Worm (Caenorhabditis elegans) whole organism, midembryonic: Measurements from ENCODE around the gene Y34B4A.4.

Experiments
- T22C8.4 ChIP-seq: fragments of 200-800 bp; sonication (Bioruptor generic); IDR thresholded peaks from 2 replicates; pipeline ENCODE4 v1.3.6; 2022; ENCODE audit warnings: missing genetic modification characterization, missing compliant biosample characterization
- cog-1 ChIP-seq: sonication (generic microtip); optimal IDR thresholded peaks from 2 replicates; lab custom pipeline; 2016; ENCODE audit warnings: missing genetic modification characterization, missing compliant biosample characterization
- flt-1 ChIP-seq: fragments of 200-800 bp; sonication (Bioruptor generic); IDR thresholded peaks from 2 replicates; pipeline ENCODE4 v1.3.6; 2022; ENCODE audit warnings: missing genetic modification characterization, missing compliant biosample characterization
- klf-2 ChIP-seq: fragments of 200-800 bp; sonication (Bioruptor generic); conservative IDR thresholded peaks from 2 replicates; pipeline ENCODE4 v1.3.6; 2022; ENCODE audit warnings: missing genetic modification reagents, missing genetic modification characterization, missing compliant biosample characterization
- med-1 ChIP-seq: sonication (generic microtip); optimal IDR thresholded peaks from 2 replicates; lab custom pipeline; 2017; ENCODE audit warnings: missing genetic modification characterization, mild to moderate bottlenecking, missing compliant biosample characterization, antibody characterized with exemption, missing genetic modification reagents; ENCODE audit not compliant: insufficient read depth
- ref-1 ChIP-seq: fragments of 200-800 bp; sonication (Bioruptor generic); conservative IDR thresholded peaks from 2 replicates; pipeline ENCODE4 v1.3.6; 2022; ENCODE audit warnings: missing genetic modification reagents, missing genetic modification characterization, missing compliant biosample characterization
- tab-1 ChIP-seq: fragments of 200-800 bp; sonication (Bioruptor generic); IDR thresholded peaks from 2 replicates; pipeline ENCODE4 v1.3.6; 2022; ENCODE audit warnings: missing genetic modification characterization, missing compliant biosample characterization
- ztf-23 ChIP-seq: fragments of 200-800 bp; sonication (Bioruptor generic); IDR thresholded peaks from 2 replicates; pipeline ENCODE4 v1.3.6; 2022; ENCODE audit warnings: missing genetic modification reagents, missing genetic modification characterization, missing compliant biosample characterization
- ztf-29 ChIP-seq: fragments of 200-800 bp; sonication (Bioruptor generic); IDR thresholded peaks from 2 replicates; pipeline ENCODE4 v1.3.6; 2022; ENCODE audit warnings: missing genetic modification reagents, missing genetic modification characterization, missing compliant biosample characterization

Y34B4A.4 gene

ce11 chrX:5311174-5311573 is 47.0 kb downstream of the Y34B4A.4 start:
- TF ChIP-seq ztf-29 (GFP tag; lab: Robert Waterston, UW): no peak
- TF ChIP-seq T22C8.4: no peak
- no peak for TF ChIP-seq klf-2 (GFP tag; lab: Robert Waterston, UW)
- TF ChIP-seq ztf-23 (GFP tag; lab: Robert Waterston, UW): no peak
- no peak for TF ChIP-seq med-1 (GFP tag; lab: Kevin White, UChicago)
- TF ChIP-seq ref-1 (GFP tag; lab: Robert Waterston, UW): no peak
- TF ChIP-seq tab-1 (GFP tag; lab: Robert Waterston, UW): no peak
- no peak for TF ChIP-seq cog-1 (tag; lab: Kevin White, UChicago)
- no peak for TF ChIP-seq flt-1 (GFP tag; lab: Robert Waterston, UW)

ce11 chrX:5319214-5319838 is 55.2 kb downstream of the Y34B4A.4 start:
- TF ChIP-seq flt-1 (GFP tag; lab: Robert Waterston, UW) (peak; percentile 94), ref-1 (GFP tag; lab: Robert Waterston, UW) (peak; percentile 73), T22C8.4 (peak; percentile 75), med-1 (GFP tag; lab: Kevin White, UChicago) (peak; percentile 67), ztf-29 (GFP tag; lab: Robert Waterston, UW) (peak; percentile 72; the same call in 1 of the 2 replicates), klf-2 (GFP tag; lab: Robert Waterston, UW) (peak; percentile 37; the same call in 1 of the 2 replicates), ztf-23 (GFP tag; lab: Robert Waterston, UW) (peak; percentile 88), cog-1 (tag; lab: Kevin White, UChicago) (peak; percentile 24), tab-1 (GFP tag; lab: Robert Waterston, UW) (peak; percentile 89)
